Worm (Caenorhabditis elegans) whole organism, late embryonic: ENCODE data around the gene W06G6.15.

Experiments used
- ceh-24 ChIP-seq: sonication (generic microtip); optimal IDR thresholded peaks from 2 replicates; lab custom pipeline; 2016; ENCODE audit warnings: mild to moderate bottlenecking, missing genetic modification characterization, missing compliant biosample characterization
- nhr-11 ChIP-seq: fragments of 150-350 bp; optimal IDR thresholded peaks from 2 replicates; lab custom pipeline; 2014; ENCODE audit warnings: missing biosample characterization, missing genetic modification characterization
- rnt-1 ChIP-seq: sonication (generic microtip); optimal IDR thresholded peaks from 2 replicates; lab custom pipeline; 2016; ENCODE audit warnings: missing genetic modification characterization, missing compliant biosample characterization
- tbx-2 ChIP-seq: sonication (generic microtip); optimal IDR thresholded peaks from 2 replicates; lab custom pipeline; 2016; ENCODE audit warnings: missing genetic modification characterization, missing compliant biosample characterization

DNA sequence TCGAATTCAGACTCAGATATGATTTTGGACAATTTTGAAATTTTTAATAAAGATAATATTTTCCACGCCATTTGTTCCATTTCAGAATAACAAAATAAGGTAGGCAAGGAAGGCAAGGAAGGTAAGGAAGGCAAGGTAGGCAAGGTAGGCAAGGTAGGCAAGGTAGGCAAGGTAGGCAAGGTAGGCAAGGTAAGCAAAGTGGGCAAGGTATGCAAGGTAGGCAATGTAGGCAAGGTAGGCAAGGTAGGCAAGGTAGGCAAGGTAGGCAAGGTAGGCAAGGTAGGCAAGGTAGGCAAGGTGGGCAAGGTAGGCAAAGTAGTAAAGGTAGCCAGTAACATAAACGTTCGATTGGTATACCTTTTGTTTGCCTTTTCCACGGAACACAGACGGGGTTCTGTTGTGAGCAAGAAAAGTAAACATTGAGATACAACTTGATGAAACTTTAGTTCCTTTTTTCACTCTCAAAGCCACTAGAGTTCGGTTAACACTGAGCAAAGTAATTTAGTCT lies 45.5 kb downstream of the W06G6.15 start, which contains the start of gene Y70C5C.1:
- TF ChIP-seq ceh-24 (tag; lab: Kevin White, UChicago) = no peak
- TF ChIP-seq nhr-11 (tag; lab: Kevin White, UChicago) = no peak
- TF ChIP-seq tbx-2 = no peak
- no peak for TF ChIP-seq rnt-1 (tag; lab: Kevin White, UChicago)
